Worm (Caenorhabditis elegans): ENCODE results near the gene clec-178.

DNA sequence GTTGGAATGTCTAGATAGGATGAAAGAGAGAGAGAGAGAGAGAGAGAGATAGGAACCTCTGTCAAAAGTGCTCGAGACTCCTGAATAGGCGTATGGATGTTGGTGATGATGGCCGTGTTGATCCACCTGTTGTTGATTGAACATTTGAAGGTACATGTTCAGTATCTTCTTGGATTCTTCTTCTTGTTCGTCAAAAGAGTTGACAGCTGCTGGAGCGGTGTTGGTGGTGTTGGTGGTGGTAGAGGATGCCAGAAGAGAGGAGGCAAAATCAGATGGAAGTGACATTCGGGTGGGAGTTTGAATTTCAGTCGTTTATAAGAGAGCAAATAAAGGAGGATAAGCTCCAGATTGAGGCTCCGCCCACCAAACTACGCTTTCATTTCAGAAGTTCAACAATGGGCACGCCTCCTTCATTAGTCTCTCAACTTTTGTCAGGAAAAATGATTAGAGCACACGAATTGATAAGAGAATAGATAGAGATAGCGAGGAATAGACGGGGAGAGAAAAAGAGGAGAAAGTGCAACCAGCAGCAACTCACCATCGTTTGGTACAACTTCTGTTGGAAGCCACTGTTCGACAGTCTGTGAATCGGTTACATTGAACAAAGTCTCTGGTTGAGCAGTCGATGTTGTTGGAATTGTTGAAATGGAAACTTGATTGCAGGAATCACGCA, 802 bp upstream of the clec-178 start:
- no peak for TF ChIP-seq flt-1 (GFP tag; IDR thresholded peaks at IDR 0.05)
- TF ChIP-seq klf-2 (GFP tag; conservative IDR thresholded peaks at IDR 0.05) = no peak
- TF ChIP-seq ref-1 (GFP tag; conservative IDR thresholded peaks at IDR 0.05) = no peak
- no peak for TF ChIP-seq ztf-23 (GFP tag; IDR thresholded peaks at IDR 0.05)
- no peak for TF ChIP-seq T22C8.4 (GFP tag; IDR thresholded peaks at IDR 0.05)

All from whole organism, midembryonic.